Fruit fly (Drosophila melanogaster) whole organism, adult: ENCODE measurements around the gene CG32270.

Experiments
- CG11617 ChIP-seq: fragments of 200-800 bp; sonication (Bioruptor generic); optimal IDR thresholded peaks from 2 replicates; lab custom pipeline; 2017; ENCODE audit warnings: mild to moderate bottlenecking, missing biosample characterization, missing genetic modification reagents, missing genetic modification characterization
- CG12768 ChIP-seq: fragments of 200-800 bp; sonication (Bioruptor generic); optimal IDR thresholded peaks from 2 replicates; lab custom pipeline; 2017; ENCODE audit warnings: missing biosample characterization, missing genetic modification characterization, mild to moderate bottlenecking, moderate library complexity, missing genetic modification reagents
- CG14711 ChIP-seq: fragments of 200-800 bp; sonication (Bioruptor generic); optimal IDR thresholded peaks from 2 replicates; lab custom pipeline; 2018; ENCODE audit warnings: missing biosample characterization, mild to moderate bottlenecking, missing genetic modification characterization, moderate library complexity
- CG1620 ChIP-seq: fragments of 200-800 bp; sonication (Bioruptor generic); optimal IDR thresholded peaks from 2 replicates; lab custom pipeline; 2016; ENCODE audit warnings: missing biosample characterization, missing genetic modification characterization
- CG33017 ChIP-seq: fragments of 200-800 bp; sonication (Bioruptor generic); optimal IDR thresholded peaks from 2 replicates; lab custom pipeline; 2018; ENCODE audit warnings: missing biosample characterization, mild to moderate bottlenecking, missing genetic modification characterization, moderate library complexity
- CG5204 ChIP-seq: fragments of 200-800 bp; sonication (Bioruptor generic); optimal IDR thresholded peaks from 2 replicates; lab custom pipeline; 2016; ENCODE audit warnings: missing biosample characterization, missing genetic modification characterization
- CG7045 ChIP-seq: fragments of 200-800 bp; sonication (Bioruptor generic); optimal IDR thresholded peaks from 2 replicates; lab custom pipeline; 2017; ENCODE audit warnings: missing biosample characterization, mild to moderate bottlenecking, missing genetic modification characterization
- CG7101 ChIP-seq: fragments of 200-800 bp; sonication (Bioruptor generic); optimal IDR thresholded peaks from 2 replicates; lab custom pipeline; 2018; ENCODE audit warnings: missing biosample characterization, mild to moderate bottlenecking, missing genetic modification characterization, moderate library complexity
- Clk ChIP-seq: fragments of 200-800 bp; sonication (Bioruptor generic); optimal IDR thresholded peaks from 2 replicates; lab custom pipeline; 2017; ENCODE audit warnings: missing biosample characterization, missing genetic modification characterization
- Crg-1 ChIP-seq: fragments of 200-800 bp; sonication (Bioruptor generic); optimal IDR thresholded peaks from 2 replicates; lab custom pipeline; 2016; ENCODE audit warnings: missing biosample characterization, missing genetic modification characterization
- Hr96 ChIP-seq: fragments of 200-800 bp; sonication (Bioruptor generic); optimal IDR thresholded peaks from 2 replicates; lab custom pipeline; 2016; ENCODE audit warnings: missing biosample characterization, missing genetic modification characterization
- Mnt ChIP-seq: fragments of 200-800 bp; sonication (Bioruptor generic); optimal IDR thresholded peaks from 2 replicates; lab custom pipeline; 2016; ENCODE audit warnings: missing biosample characterization, mild to moderate bottlenecking, missing genetic modification characterization
- bab1 ChIP-seq: fragments of 200-800 bp; sonication (Bioruptor generic); optimal IDR thresholded peaks from 3 replicates; lab custom pipeline; 2019; ENCODE audit warnings: missing biosample characterization, mild to moderate bottlenecking, missing genetic modification characterization, moderate library complexity
- cic ChIP-seq: fragments of 200-800 bp; sonication (Bioruptor generic); optimal IDR thresholded peaks from 2 replicates; lab custom pipeline; 2017; ENCODE audit warnings: missing biosample characterization, mild to moderate bottlenecking, missing genetic modification characterization, moderate library complexity
- cnc ChIP-seq, 2 experiments: fragments of >200 bp; optimal IDR thresholded peaks; 2 replicates each; lab custom pipeline; 2017
- kay ChIP-seq: fragments of 200-800 bp; sonication (Bioruptor generic); peaks from one replicate; lab custom pipeline; 2016; ENCODE audit warnings: missing biosample characterization, missing genetic modification characterization, borderline replicate concordance
- ovo ChIP-seq: fragments of 200-800 bp; sonication (Bioruptor generic); optimal IDR thresholded peaks from 2 replicates; lab custom pipeline; 2016; ENCODE audit warnings: missing biosample characterization, missing genetic modification characterization
- pad ChIP-seq: fragments of 200-800 bp; sonication (Bioruptor generic); optimal IDR thresholded peaks from 3 replicates; lab custom pipeline; 2017; ENCODE audit warnings: missing biosample characterization, missing genetic modification characterization, mild to moderate bottlenecking, moderate library complexity, missing genetic modification reagents
- tj ChIP-seq: fragments of 200-800 bp; sonication (Bioruptor generic); optimal IDR thresholded peaks from 3 replicates; lab custom pipeline; 2017; ENCODE audit warnings: missing biosample characterization, mild to moderate bottlenecking, missing genetic modification characterization, moderate library complexity
- toe ChIP-seq: fragments of 200-800 bp; sonication (Bioruptor generic); optimal IDR thresholded peaks from 2 replicates; lab custom pipeline; 2016; ENCODE audit warnings: missing biosample characterization, missing genetic modification characterization

The CG32270 gene

dm6 chr3L:3194059-3194458 lies 14.7 kb downstream of the CG32270 start:
- no peak for TF ChIP-seq kay
- peak; percentile 48 for TF ChIP-seq cic (GFP tag; lab: Kevin White, UChicago)
- peak; percentile 46 for TF ChIP-seq CG5204 (GFP tag; lab: Kevin White, UChicago)
- peak; percentile 35 for TF ChIP-seq Hr96 (GFP tag; lab: Kevin White, UChicago)
- TF ChIP-seq cnc (optimal IDR thresholded peaks at IDR 0.05; lab: Kevin White, UChicago), result no peak
- TF ChIP-seq Crg-1 (GFP tag; lab: Kevin White, UChicago), result peak; percentile 40
- peak; percentile 88 for TF ChIP-seq CG7045 (GFP tag; lab: Kevin White, UChicago)
- peak; percentile 86 for TF ChIP-seq CG11617 (GFP tag; lab: Kevin White, UChicago)
- no peak for TF ChIP-seq ovo (GFP tag; lab: Kevin White, UChicago)
- TF ChIP-seq pad (GFP tag; lab: Kevin White, UChicago), result peak; percentile 70
- TF ChIP-seq CG14711 (tag; lab: Kevin White, UChicago), result peak; percentile 94
- peak; percentile 94 for TF ChIP-seq CG7101 (tag; lab: Kevin White, UChicago)
- peak; percentile 87 for TF ChIP-seq CG12768 (GFP tag; lab: Kevin White, UChicago)
- TF ChIP-seq tj, result peak; percentile 58
- peak; percentile 77 for TF ChIP-seq Mnt (GFP tag; lab: Kevin White, UChicago)
- peak; percentile 41 for TF ChIP-seq Clk (GFP tag; lab: Kevin White, UChicago)
- no peak for TF ChIP-seq toe (GFP tag; lab: Kevin White, UChicago)
- TF ChIP-seq bab1 (GFP tag; lab: Kevin White, UChicago), result peak; percentile 87
- TF ChIP-seq CG1620 (GFP tag; lab: Kevin White, UChicago), result peak; percentile 59
- TF ChIP-seq CG33017, result peak; percentile 95

dm6 chr3L:3192912-3193311 lies 15.9 kb downstream of the CG32270 start, which contains the start of gene Hsp83:
TSS of gene Hsp83 (plus strand) at chr3L:3192969.
- TF ChIP-seq CG7101 (tag; lab: Kevin White, UChicago) (peak; percentile 99), CG14711 (tag; lab: Kevin White, UChicago) (peak; percentile 86), cnc (optimal IDR thresholded peaks at IDR 0.05; lab: Kevin White, UChicago) (no peak), toe (GFP tag; lab: Kevin White, UChicago) (peak; percentile 86), CG33017 (peak; percentile 99), Mnt (GFP tag; lab: Kevin White, UChicago) (peak; percentile 98), CG5204 (GFP tag; lab: Kevin White, UChicago) (peak; percentile 96), kay (peak; percentile 98), cic (GFP tag; lab: Kevin White, UChicago) (peak; percentile 99), CG1620 (GFP tag; lab: Kevin White, UChicago) (peak; percentile 91), Crg-1 (GFP tag; lab: Kevin White, UChicago) (peak; percentile 99), CG12768 (GFP tag; lab: Kevin White, UChicago) (peak; percentile 99), pad (GFP tag; lab: Kevin White, UChicago) (peak; percentile 91), bab1 (GFP tag; lab: Kevin White, UChicago) (peak; percentile 98), ovo (GFP tag; lab: Kevin White, UChicago) (peak; percentile 96), Clk (GFP tag; lab: Kevin White, UChicago) (peak; percentile 92), Hr96 (GFP tag; lab: Kevin White, UChicago) (peak; percentile 97), tj (peak; percentile 87), CG11617 (GFP tag; lab: Kevin White, UChicago) (peak; percentile 99), CG7045 (GFP tag; lab: Kevin White, UChicago) (peak; percentile 99)

dm6 chr3L:3192333-3192894 lies 16.4 kb downstream of the CG32270 start, which contains the start of gene CG14965:
TSS of gene CG14965 (minus strand) at chr3L:3192491.
- no peak for TF ChIP-seq ovo (GFP tag; lab: Kevin White, UChicago)
- TF ChIP-seq toe (GFP tag; lab: Kevin White, UChicago), result no peak
- TF ChIP-seq Clk (GFP tag; lab: Kevin White, UChicago), result no peak
- no peak for TF ChIP-seq CG7045 (GFP tag; lab: Kevin White, UChicago)
- TF ChIP-seq kay, result no peak
- no peak for TF ChIP-seq CG11617 (GFP tag; lab: Kevin White, UChicago)
- TF ChIP-seq CG33017, result no peak
- no peak for TF ChIP-seq CG5204 (GFP tag; lab: Kevin White, UChicago)
- TF ChIP-seq CG7101 (tag; lab: Kevin White, UChicago), result no peak

- TF ChIP-seq kay (no peak), CG7045 (GFP tag; lab: Kevin White, UChicago) (no peak), Crg-1 (GFP tag; lab: Kevin White, UChicago) (no peak), CG5204 (GFP tag; lab: Kevin White, UChicago) (no peak), Mnt (GFP tag; lab: Kevin White, UChicago) (no peak), ovo (GFP tag; lab: Kevin White, UChicago) (no peak), toe (GFP tag; lab: Kevin White, UChicago) (no peak), bab1 (GFP tag; lab: Kevin White, UChicago) (no peak), CG14711 (tag; lab: Kevin White, UChicago) (no peak)
Measured at dm6 chr3L:3189647-3190046, 19.1 kb downstream of the CG32270 start, which contains the start of the genes CG42525 and CG14958. TSS of gene CG42525 (minus strand) at chr3L:3189747. TSS of gene CG14958 (plus strand) at chr3L:3189978.

- TF ChIP-seq CG12768 (GFP tag; lab: Kevin White, UChicago) (peak; percentile 11), tj (no peak), ovo (GFP tag; lab: Kevin White, UChicago) (no peak), CG1620 (GFP tag; lab: Kevin White, UChicago) (no peak), CG11617 (GFP tag; lab: Kevin White, UChicago) (no peak), pad (GFP tag; lab: Kevin White, UChicago) (no peak), Crg-1 (GFP tag; lab: Kevin White, UChicago) (no peak), Clk (GFP tag; lab: Kevin White, UChicago) (no peak), CG7045 (GFP tag; lab: Kevin White, UChicago) (peak; percentile 55), toe (GFP tag; lab: Kevin White, UChicago) (no peak), CG33017 (no peak), kay (no peak), bab1 (GFP tag; lab: Kevin White, UChicago) (no peak), CG5204 (GFP tag; lab: Kevin White, UChicago) (no peak), cic (GFP tag; lab: Kevin White, UChicago) (no peak)
Measured at dm6 chr3L:3187263-3187662, 21.5 kb downstream of the CG32270 start, which contains the start of gene CG14957. TSS of gene CG14957 (plus strand) at chr3L:3187563.
